Fruit fly (Drosophila melanogaster) whole organism, embryonic: ENCODE data around the gene Sld5.

ENCODE experiments used
- Hr39 ChIP-seq: fragments of >200 bp; optimal IDR thresholded peaks from 2 replicates; lab custom pipeline; 2017
- Max ChIP-seq: fragments of 200-800 bp; sonication (Bioruptor generic); optimal IDR thresholded peaks from 2 replicates; lab custom pipeline; 2016; ENCODE audit warnings: missing biosample characterization, mild to moderate bottlenecking, missing genetic modification characterization
- Nf-YA ChIP-seq: fragments of 200-800 bp; sonication (Bioruptor generic); IDR thresholded peaks from 2 replicates; pipeline ENCODE4 v1.3.6; 2022; ENCODE audit warnings: missing biosample characterization, missing genetic modification characterization
- Oli ChIP-seq: fragments of 200-800 bp; sonication (Bioruptor generic); optimal IDR thresholded peaks from 2 replicates; lab custom pipeline; 2018; ENCODE audit warnings: missing biosample characterization, mild to moderate bottlenecking, missing genetic modification characterization, moderate library complexity
- Poxn ChIP-seq: fragments of 200-800 bp; sonication (Bioruptor generic); IDR thresholded peaks from 2 replicates; pipeline ENCODE4 v1.3.6; 2022; ENCODE audit warnings: missing biosample characterization, missing genetic modification characterization
- Sry-β ChIP-seq: fragments of 200-800 bp; sonication (Bioruptor generic); optimal IDR thresholded peaks from 2 replicates; lab custom pipeline; 2018; ENCODE audit warnings: missing biosample characterization, mild to moderate bottlenecking, missing genetic modification characterization, moderate library complexity
- bigmax ChIP-seq: fragments of 200-800 bp; sonication (Bioruptor generic); optimal IDR thresholded peaks from 2 replicates; lab custom pipeline; 2018; ENCODE audit warnings: missing biosample characterization, mild to moderate bottlenecking, missing genetic modification characterization
- btn ChIP-seq: fragments of 200-800 bp; sonication (Bioruptor generic); optimal IDR thresholded peaks from 2 replicates; lab custom pipeline; 2016; ENCODE audit warnings: missing biosample characterization, missing genetic modification characterization
- hb ChIP-seq: fragments of 200-800 bp; sonication (Bioruptor generic); IDR thresholded peaks from 3 replicates; pipeline ENCODE4 v1.3.6; 2022; ENCODE audit warnings: missing biosample characterization, missing genetic modification characterization; ENCODE audit not compliant: partially characterized antibody
- slbo ChIP-seq: fragments of 200-800 bp; sonication (Bioruptor generic); IDR thresholded peaks from 2 replicates; pipeline ENCODE4 v1.3.6; 2022; ENCODE audit warnings: missing biosample characterization, missing genetic modification characterization

DNA sequence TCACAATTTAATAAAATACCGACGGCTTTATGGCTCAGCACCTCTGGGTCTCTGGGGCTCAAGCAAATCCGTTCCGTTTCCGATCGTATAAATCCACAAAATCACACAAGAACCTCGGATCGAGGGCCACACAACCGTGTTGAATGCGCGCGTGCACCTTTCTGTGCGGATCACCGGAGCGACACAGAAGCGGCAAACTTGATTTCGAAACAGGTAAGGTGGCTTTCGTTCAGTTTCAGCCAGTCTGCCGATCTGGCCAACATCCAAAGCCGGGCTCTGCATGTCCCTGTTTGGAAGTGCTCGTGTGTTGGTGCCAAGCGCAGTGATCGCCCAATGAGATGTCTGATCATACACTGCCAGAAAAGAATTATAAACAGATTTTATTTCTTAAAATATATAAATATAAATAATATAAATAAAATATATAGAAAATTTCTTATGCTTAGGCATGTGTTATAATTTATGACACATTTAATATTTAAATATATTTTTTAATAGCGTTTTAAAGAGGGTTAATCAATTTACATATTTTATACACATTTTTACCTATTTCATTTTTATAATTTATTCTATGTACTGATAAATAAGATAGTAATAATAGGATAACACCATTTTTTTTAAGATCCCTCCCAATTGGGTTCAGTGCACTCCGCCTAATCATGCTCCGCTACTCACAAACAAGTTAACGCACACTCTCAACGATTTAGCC, 42.3 kb upstream of the Sld5 start, which contains the start of gene dysf:
- TF ChIP-seq bigmax (GFP tag; lab: Kevin White, UChicago) (no peak), hb (no peak), Hr39 (no peak), slbo (GFP tag; lab: Robert Waterston, UW) (peak; percentile 59), Nf-YA (GFP tag; lab: Robert Waterston, UW) (no peak), Max (GFP tag; lab: Kevin White, UChicago) (peak; percentile 49), Poxn (GFP tag; lab: Robert Waterston, UW) (no peak), Oli (tag; lab: Kevin White, UChicago) (peak; percentile 76), Sry-β (GFP tag; lab: Kevin White, UChicago) (peak; percentile 9), btn (GFP tag; lab: Kevin White, UChicago) (no peak)
